Worm (Caenorhabditis elegans): ENCODE measurements around the gene col-171.

- no peak for TF ChIP-seq ceh-48 (tag; optimal IDR thresholded peaks at IDR 0.05)
- no peak for TF ChIP-seq ceh-9 (tag; optimal IDR thresholded peaks at IDR 0.05)
- TF ChIP-seq fkh-10 (GFP tag; optimal IDR thresholded peaks at IDR 0.05), result no peak
- TF ChIP-seq pros-1 (tag; optimal IDR thresholded peaks at IDR 0.05), result no peak
- TF ChIP-seq dve-1 (tag; optimal IDR thresholded peaks at IDR 0.05), result no peak
- no peak for TF ChIP-seq ets-4 (tag; optimal IDR thresholded peaks at IDR 0.05)
- TF ChIP-seq unc-3 (GFP tag; conservative IDR thresholded peaks at IDR 0.05), result no peak
- no peak for TF ChIP-seq unc-3 (tag; optimal IDR thresholded peaks at IDR 0.05)
- no peak for TF ChIP-seq ceh-30 (tag; optimal IDR thresholded peaks at IDR 0.05)
Observed at ce11 chrX:6374451-6374850, 40.4 kb downstream of the col-171 start, which contains the start of gene C03B1.1.

All from whole organism, late embryonic.